Worm (Caenorhabditis elegans): ENCODE measurements around the gene C54C6.7.

DNA sequence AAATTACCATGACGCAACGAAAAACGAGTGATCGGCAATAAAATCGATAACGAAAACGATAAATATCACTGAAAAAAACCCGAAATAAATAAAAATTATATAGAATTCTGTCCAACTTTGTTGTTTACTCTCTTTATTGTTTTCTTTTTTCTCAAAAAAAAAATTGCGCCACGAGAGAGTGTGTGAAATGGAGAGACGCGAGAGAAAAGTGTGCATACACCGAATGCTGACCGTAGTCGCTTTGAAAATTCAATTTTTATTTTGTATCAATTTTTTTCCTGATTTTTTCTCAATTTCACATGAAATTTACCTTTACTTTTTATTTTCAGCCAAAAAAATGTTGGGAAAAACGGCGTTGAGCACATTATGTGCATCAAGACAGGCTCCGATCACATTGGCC lies 36.3 kb downstream of the C54C6.7 start, which contains the start of the genes M01F1.4 and mrpl-35:
- no peak for TF ChIP-seq ets-5 (GFP tag; IDR thresholded peaks at IDR 0.05)
- peak in 1 of 3 experiments; percentile 59 for TF ChIP-seq ceh-82 (tag; optimal IDR thresholded peaks at IDR 0.05)
- no peak for TF ChIP-seq ztf-11 (tag; optimal IDR thresholded peaks at IDR 0.05)
- TF ChIP-seq unc-62 (GFP tag; optimal IDR thresholded peaks at IDR 0.05) = no peak
- TF ChIP-seq snpc-4 (tag; optimal IDR thresholded peaks at IDR 0.05) = peak; percentile 52
- peak; percentile 67 for TF ChIP-seq blmp-1 (tag; optimal IDR thresholded peaks at IDR 0.05)
- no peak for TF ChIP-seq zag-1 (tag; optimal IDR thresholded peaks at IDR 0.05)
- no peak for TF ChIP-seq mab-9 (GFP tag; IDR thresholded peaks at IDR 0.05)
- no peak for TF ChIP-seq egl-27 (tag; optimal IDR thresholded peaks at IDR 0.05)
- no peak for TF ChIP-seq ama-1 (optimal IDR thresholded peaks at IDR 0.05)
